Worm (Caenorhabditis elegans) whole organism, L2 larva: ENCODE measurements around the gene T01D1.8.

Experiments
- nhr-237 ChIP-seq: fragments of 150-350 bp; optimal IDR thresholded peaks from 2 replicates; lab custom pipeline; 2014; ENCODE audit warnings: missing biosample characterization, missing genetic modification characterization
- zag-1 ChIP-seq: fragments of 150-350 bp; optimal IDR thresholded peaks from 2 replicates; lab custom pipeline; 2014; ENCODE audit warnings: missing biosample characterization, missing genetic modification characterization
- ztf-4 ChIP-seq: fragments of 150-350 bp; optimal IDR thresholded peaks from 2 replicates; lab custom pipeline; 2014; ENCODE audit warnings: missing biosample characterization, missing genetic modification characterization

DNA sequence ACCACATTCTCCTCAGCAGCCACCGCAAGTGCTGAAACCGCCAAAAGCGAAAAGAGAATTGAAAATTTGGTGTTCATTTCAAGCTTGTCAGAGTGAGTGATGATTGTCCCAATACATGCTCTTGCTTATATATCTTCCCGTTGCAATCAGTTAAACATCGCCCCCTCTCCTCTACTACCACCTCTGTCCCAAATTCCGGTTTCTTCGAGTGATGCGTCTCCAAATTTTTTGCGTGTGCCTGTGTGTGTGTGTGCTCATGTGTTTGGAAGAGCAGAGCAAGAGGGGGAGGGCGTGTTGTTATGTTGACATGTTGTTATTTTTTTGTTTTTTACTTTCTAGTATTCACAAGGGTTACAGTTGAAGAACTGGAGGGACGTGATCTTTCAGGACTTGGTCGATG is 7.9 kb downstream of the T01D1.8 start, which contains the start of gene abu-11:
- TF ChIP-seq ztf-4 (no peak), zag-1 (no peak), nhr-237 (tag; lab: Kevin White, UChicago) (no peak)
